Fruit fly (Drosophila melanogaster): Measurements from ENCODE around the gene CG11504.

Gene CG11504

DNA sequence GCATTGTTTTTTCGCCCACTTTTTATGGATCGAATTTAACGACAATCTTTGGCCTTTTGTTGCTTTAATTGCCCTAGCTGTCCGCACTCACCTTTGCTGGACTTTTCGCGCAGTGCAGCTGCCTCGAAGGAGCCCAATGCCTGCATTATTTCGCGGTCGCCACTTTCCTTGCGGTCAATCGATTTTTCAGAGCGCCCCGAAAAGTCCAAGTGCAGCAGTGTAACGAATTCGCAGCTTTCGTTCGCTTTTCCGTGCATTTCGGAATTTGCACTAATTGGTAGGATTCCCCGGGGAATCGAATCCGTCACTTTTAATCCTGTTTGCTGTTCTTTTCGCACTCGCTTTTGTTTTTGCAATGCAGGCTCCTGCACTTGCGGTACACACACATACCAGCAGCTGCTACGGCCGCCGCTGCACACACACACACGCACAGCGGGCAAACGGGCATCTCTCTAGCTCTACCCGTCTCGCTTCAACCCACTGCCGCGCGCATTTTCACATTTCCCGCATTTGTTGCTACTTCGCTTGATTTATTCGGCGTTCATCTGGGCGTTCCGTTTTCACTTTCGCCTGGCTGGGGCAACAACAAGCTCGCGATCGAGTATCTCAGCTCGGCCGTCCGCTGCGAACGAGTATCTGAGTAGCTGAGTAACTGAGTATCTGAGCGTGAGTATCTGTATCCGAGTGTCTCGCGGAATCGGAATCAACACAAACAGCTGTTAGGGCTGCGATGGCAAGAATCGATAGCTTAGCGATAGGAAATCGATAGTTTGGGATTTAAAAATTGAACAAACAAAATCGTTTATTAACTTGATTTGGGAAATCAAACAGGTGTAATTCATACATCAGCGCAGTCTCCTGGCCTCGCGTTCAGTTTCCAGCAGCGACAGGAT lies 24.1 kb downstream of the CG11504 start, which contains the start of gene Mgat2 (continued):
- TF ChIP-seq CG11456 (GFP tag; IDR thresholded peaks at IDR 0.05) (no peak), CG10274 (GFP tag; optimal IDR thresholded peaks at IDR 0.05) (no peak), kah (GFP tag; optimal IDR thresholded peaks at IDR 0.05) (peak; percentile 58), CG10321 (GFP tag; IDR thresholded peaks at IDR 0.05) (peak; percentile 72), Meics (GFP tag; optimal IDR thresholded peaks at IDR 0.05) (no peak), vfl (GFP tag; optimal IDR thresholded peaks at IDR 0.05) (no peak), shn (GFP tag; optimal IDR thresholded peaks at IDR 0.05) (no peak), pum (GFP tag; optimal IDR thresholded peaks at IDR 0.05) (no peak), HHEX (GFP tag; optimal IDR thresholded peaks at IDR 0.05) (peak; percentile 18), twi (tag; optimal IDR thresholded peaks at IDR 0.05) (peak; percentile 57), CG3847 (GFP tag; IDR thresholded peaks at IDR 0.05) (no peak), Optix (GFP tag; IDR thresholded peaks at IDR 0.05) (peak; percentile 30; the same call in 1 of the 3 replicates), Sry-δ (GFP tag; optimal IDR thresholded peaks at IDR 0.05) (no peak), bcd (GFP tag; optimal IDR thresholded peaks at IDR 0.05) (no peak)

- TF ChIP-seq Scr (GFP tag; IDR thresholded peaks at IDR 0.05; ENCODE audit: partially characterized antibody): peak; percentile 58; the same call in 1 of the 2 replicates
- no peak for TF ChIP-seq lbe (GFP tag; optimal IDR thresholded peaks at IDR 0.05)
- TF ChIP-seq ewg (GFP tag; optimal IDR thresholded peaks at IDR 0.05): no peak
- no peak for TF ChIP-seq Elba2 (GFP tag; optimal IDR thresholded peaks at IDR 0.05)
- TF ChIP-seq maf-S (GFP tag; optimal IDR thresholded peaks at IDR 0.05): peak; percentile 26
- TF ChIP-seq MBD-R2 (GFP tag; IDR thresholded peaks at IDR 0.05): peak; percentile 85
- no peak for TF ChIP-seq CG4282 (GFP tag; optimal IDR thresholded peaks at IDR 0.05)
- TF ChIP-seq sisA (GFP tag; IDR thresholded peaks at IDR 0.05): peak; percentile 33; the same call in 1 of the 2 replicates
- TF ChIP-seq Mes4 (GFP tag; optimal IDR thresholded peaks at IDR 0.05): peak; percentile 27
- no peak for TF ChIP-seq tup (GFP tag; optimal IDR thresholded peaks at IDR 0.05)
- TF ChIP-seq sna (GFP tag; IDR thresholded peaks at IDR 0.05; ENCODE audit: partially characterized antibody): no peak
- TF ChIP-seq sqz (GFP tag; optimal IDR thresholded peaks at IDR 0.05): no peak
- TF ChIP-seq vvl (GFP tag; IDR thresholded peaks at IDR 0.05): no peak
- no peak for TF ChIP-seq CG32767 (GFP tag; IDR thresholded peaks at IDR 0.05)
- no peak for TF ChIP-seq CG15696 (tag; optimal IDR thresholded peaks at IDR 0.05)
- no peak for TF ChIP-seq Vsx1 (GFP tag; optimal IDR thresholded peaks at IDR 0.05)
- TF ChIP-seq slbo (GFP tag; IDR thresholded peaks at IDR 0.05): peak; percentile 52
- TF ChIP-seq trem (tag; optimal IDR thresholded peaks at IDR 0.05): peak; percentile 99
- TF ChIP-seq MESR4 (GFP tag; optimal IDR thresholded peaks at IDR 0.05): peak; percentile 94
- TF ChIP-seq chm (GFP tag; IDR thresholded peaks at IDR 0.05): no peak
- TF ChIP-seq CG7987 (GFP tag; optimal IDR thresholded peaks at IDR 0.05): peak; percentile 39
- TF ChIP-seq CoRest (tag; optimal IDR thresholded peaks at IDR 0.05): peak; percentile 19
- TF ChIP-seq Bteb2 (GFP tag; optimal IDR thresholded peaks at IDR 0.05): no peak
- TF ChIP-seq tin (GFP tag; optimal IDR thresholded peaks at IDR 0.05): peak; percentile 32
- TF ChIP-seq CG8944 (GFP tag; optimal IDR thresholded peaks at IDR 0.05): peak; percentile 50
- peak; percentile 63 for TF ChIP-seq E2f2 (GFP tag; IDR thresholded peaks at IDR 0.05)
- no peak; the same call in 1 of the 2 replicates for TF ChIP-seq Adf1 (GFP tag; IDR thresholded peaks at IDR 0.05)
- TF ChIP-seq repo (GFP tag; optimal IDR thresholded peaks at IDR 0.05): no peak
- peak in 1 of 2 experiments; percentile 11 for TF ChIP-seq tll (GFP tag; optimal IDR thresholded peaks at IDR 0.05)
- TF ChIP-seq HmgZ (tag; optimal IDR thresholded peaks at IDR 0.05): peak; percentile 31
- TF ChIP-seq ham (GFP tag; IDR thresholded peaks at IDR 0.05): no peak
- peak; percentile 39 for TF ChIP-seq p53 (GFP tag; optimal IDR thresholded peaks at IDR 0.05)
- peak; percentile 51; the same call in 1 of the 2 replicates for TF ChIP-seq unc-4 (GFP tag; IDR thresholded peaks at IDR 0.05; ENCODE audit: partially characterized antibody)
- no peak for TF ChIP-seq BEAF-32 (GFP tag; optimal IDR thresholded peaks at IDR 0.05)
Measured at dm6 chr3R:30022452-30023028, 24.8 kb downstream of the CG11504 start, which contains the start of the genes RpS28a and Axn. RpS28a (minus strand) TSS chr3R:30022648. Axn (plus strand) TSS chr3R:30022842.
